Fruit fly (Drosophila melanogaster) whole organism, embryonic: ENCODE results near the gene CG7231.

Experiments used
- CG1024 ChIP-seq: fragments of 200-800 bp; sonication (Bioruptor generic); IDR thresholded peaks from 2 replicates; pipeline ENCODE4 v1.3.6; 2022; ENCODE audit warnings: missing biosample characterization, missing genetic modification characterization
- CG10959 ChIP-seq: fragments of 200-800 bp; sonication (Bioruptor generic); IDR thresholded peaks from 2 replicates; pipeline ENCODE4 v1.3.6; 2022; ENCODE audit warnings: missing biosample characterization, missing genetic modification characterization
- CG1529 ChIP-seq: fragments of 200-800 bp; sonication (Bioruptor generic); optimal IDR thresholded peaks from 3 replicates; lab custom pipeline; 2018; ENCODE audit warnings: missing biosample characterization, missing genetic modification characterization
- CG32772 ChIP-seq: fragments of 200-800 bp; sonication (Bioruptor generic); IDR thresholded peaks from 2 replicates; pipeline ENCODE4 v1.3.6; 2022; ENCODE audit warnings: missing biosample characterization, missing genetic modification characterization
- CG8359 ChIP-seq: fragments of 200-800 bp; sonication (Bioruptor generic); optimal IDR thresholded peaks from 2 replicates; lab custom pipeline; 2017; ENCODE audit warnings: missing biosample characterization, mild to moderate bottlenecking, missing genetic modification characterization, borderline replicate concordance
- Scr ChIP-seq: fragments of 200-800 bp; sonication (Bioruptor generic); IDR thresholded peaks from 2 replicates; pipeline ENCODE4 v1.3.6; 2022; ENCODE audit warnings: missing biosample characterization, missing genetic modification characterization; ENCODE audit not compliant: partially characterized antibody
- ac ChIP-seq: fragments of 200-800 bp; sonication (Bioruptor generic); optimal IDR thresholded peaks from 3 replicates; lab custom pipeline; 2017; ENCODE audit warnings: missing biosample characterization, mild to moderate bottlenecking, missing genetic modification characterization
- az2 ChIP-seq: fragments of 200-800 bp; sonication (Bioruptor generic); optimal IDR thresholded peaks from 3 replicates; lab custom pipeline; 2016; ENCODE audit warnings: missing biosample characterization, missing genetic modification characterization
- jing ChIP-seq: fragments of 200-800 bp; sonication (Bioruptor generic); optimal IDR thresholded peaks from 2 replicates; lab custom pipeline; 2018; ENCODE audit warnings: missing biosample characterization, mild to moderate bottlenecking, missing genetic modification characterization
- run ChIP-seq: fragments of 200-800 bp; sonication (Bioruptor generic); optimal IDR thresholded peaks from 3 replicates; lab custom pipeline; 2018; ENCODE audit warnings: missing biosample characterization, mild to moderate bottlenecking, missing genetic modification characterization
- sob ChIP-seq: fragments of 200-800 bp; sonication (Bioruptor generic); IDR thresholded peaks from 2 replicates; pipeline ENCODE4 v1.3.6; 2022; ENCODE audit warnings: missing biosample characterization, missing genetic modification characterization

- peak; percentile 66 for TF ChIP-seq CG32772
- peak; percentile 80 for TF ChIP-seq run (tag; lab: Kevin White, UChicago)
- 0 out of 2 replicates have a peak, but pooled peaks have one; percentile 28 for TF ChIP-seq CG1024 (GFP tag; lab: Robert Waterston, UW)
- TF ChIP-seq CG8359 (GFP tag; lab: Kevin White, UChicago): peak; percentile 68
- peak; percentile 84 for TF ChIP-seq az2 (GFP tag; lab: Kevin White, UChicago)
- peak; percentile 81 for TF ChIP-seq ac (GFP tag; lab: Kevin White, UChicago)
- TF ChIP-seq jing (GFP tag; lab: Kevin White, UChicago): peak; percentile 73
- TF ChIP-seq sob (GFP tag; lab: Robert Waterston, UW): peak; percentile 87
- TF ChIP-seq CG10959: peak; percentile 40; the same call in 1 of the 2 replicates
- no peak for TF ChIP-seq Scr
- peak; percentile 83 for TF ChIP-seq CG1529 (GFP tag; lab: Kevin White, UChicago)
These were observed 18.2 kb downstream of the CG7231 start for dm6 chr2L:8001694-8002627.
